Worm (Caenorhabditis elegans) whole organism, L3 larva: Measurements from ENCODE around the gene ufd-2.

ENCODE experiments used
- mdl-1 ChIP-seq: fragments of 150-350 bp; optimal IDR thresholded peaks from 2 replicates; lab custom pipeline; 2014; ENCODE audit warnings: missing biosample characterization, missing genetic modification characterization
- unc-62 ChIP-seq: fragments of 150-350 bp; sonication (generic microtip); optimal IDR thresholded peaks from 4 replicates; lab custom pipeline; 2014; ENCODE audit warnings: missing biosample characterization, missing genetic modification reagents, missing genetic modification characterization

- TF ChIP-seq unc-62 (GFP tag; lab: Kevin White, UChicago): no peak
- no peak for TF ChIP-seq mdl-1 (tag; lab: Kevin White, UChicago)
Observed at ce11 chrII:8020580-8021044, 41.9 kb upstream of the ufd-2 start.
